Fruit fly (Drosophila melanogaster) whole organism, embryonic: Measurements from ENCODE around the gene CG33669.

Experiments
- Bdp1 ChIP-seq: fragments of 200-800 bp; sonication (Bioruptor generic); optimal IDR thresholded peaks from 3 replicates; lab custom pipeline; 2016; ENCODE audit warnings: missing biosample characterization, missing genetic modification characterization
- BtbVII ChIP-seq: fragments of 200-800 bp; sonication (Bioruptor generic); optimal IDR thresholded peaks from 3 replicates; lab custom pipeline; 2017; ENCODE audit warnings: missing biosample characterization, mild to moderate bottlenecking, missing genetic modification characterization
- CG12071 ChIP-seq: fragments of 200-800 bp; sonication (Bioruptor generic); optimal IDR thresholded peaks from 3 replicates; lab custom pipeline; 2018; ENCODE audit warnings: missing biosample characterization, mild to moderate bottlenecking, missing genetic modification characterization
- CG13296 ChIP-seq: fragments of 200-800 bp; sonication (Bioruptor generic); optimal IDR thresholded peaks from 3 replicates; lab custom pipeline; 2018; ENCODE audit warnings: missing biosample characterization, mild to moderate bottlenecking, missing genetic modification characterization
- CG15269 ChIP-seq: fragments of 200-800 bp; sonication (Bioruptor generic); optimal IDR thresholded peaks from 2 replicates; lab custom pipeline; 2018; ENCODE audit warnings: missing biosample characterization, mild to moderate bottlenecking, missing genetic modification characterization, moderate library complexity
- CG17829 ChIP-seq: fragments of 200-800 bp; optimal IDR thresholded peaks from 2 replicates; lab custom pipeline; 2019; ENCODE audit warnings: missing biosample characterization, mild to moderate bottlenecking, missing genetic modification characterization, moderate library complexity
- CG2202 ChIP-seq: fragments of 200-800 bp; sonication (Bioruptor generic); optimal IDR thresholded peaks from 2 replicates; lab custom pipeline; 2018; ENCODE audit warnings: missing biosample characterization, mild to moderate bottlenecking, missing genetic modification characterization
- CG30431 ChIP-seq: fragments of 200-800 bp; sonication (Bioruptor generic); optimal IDR thresholded peaks from 2 replicates; lab custom pipeline; 2017; ENCODE audit warnings: missing biosample characterization, missing genetic modification characterization
- CG31224 ChIP-seq: fragments of 200-800 bp; sonication (Bioruptor generic); IDR thresholded peaks from 2 replicates; pipeline ENCODE4 v1.3.6; 2022; ENCODE audit warnings: missing biosample characterization, missing genetic modification characterization
- CG5953 ChIP-seq: fragments of 200-800 bp; sonication (Bioruptor generic); IDR thresholded peaks from 2 replicates; pipeline ENCODE4 v1.3.6; 2022; ENCODE audit warnings: missing biosample characterization, missing genetic modification characterization
- CG6791 ChIP-seq: fragments of 200-800 bp; sonication (Bioruptor generic); IDR thresholded peaks from 3 replicates; pipeline ENCODE4 v1.3.6; 2022; ENCODE audit warnings: missing biosample characterization, missing genetic modification characterization; ENCODE audit not compliant: partially characterized antibody
- CG6854 ChIP-seq: fragments of 200-800 bp; sonication (Bioruptor generic); optimal IDR thresholded peaks from 3 replicates; lab custom pipeline; 2017; ENCODE audit warnings: missing biosample characterization, mild to moderate bottlenecking, missing genetic modification characterization
- CG7271 ChIP-seq: fragments of 200-800 bp; sonication (Bioruptor generic); optimal IDR thresholded peaks from 2 replicates; lab custom pipeline; 2018; ENCODE audit warnings: missing biosample characterization, mild to moderate bottlenecking, missing genetic modification characterization, moderate library complexity
- CG7357 ChIP-seq: fragments of 200-800 bp; sonication (Bioruptor generic); IDR thresholded peaks from 3 replicates; pipeline ENCODE4 v1.3.6; 2022; ENCODE audit warnings: missing biosample characterization, missing genetic modification characterization
- CG7556 ChIP-seq: fragments of 200-800 bp; sonication (Bioruptor generic); optimal IDR thresholded peaks from 2 replicates; lab custom pipeline; 2017; ENCODE audit warnings: missing biosample characterization, mild to moderate bottlenecking, missing genetic modification characterization
- CG7987 ChIP-seq: fragments of 200-800 bp; sonication (Bioruptor generic); optimal IDR thresholded peaks from 2 replicates; lab custom pipeline; 2018; ENCODE audit warnings: missing biosample characterization, mild to moderate bottlenecking, missing genetic modification characterization, moderate library complexity
- CG8359 ChIP-seq: fragments of 200-800 bp; sonication (Bioruptor generic); optimal IDR thresholded peaks from 2 replicates; lab custom pipeline; 2017; ENCODE audit warnings: missing biosample characterization, mild to moderate bottlenecking, missing genetic modification characterization, borderline replicate concordance
- CG9876 ChIP-seq: fragments of 200-800 bp; sonication (Bioruptor generic); optimal IDR thresholded peaks from 2 replicates; lab custom pipeline; 2016; ENCODE audit warnings: missing biosample characterization, missing genetic modification characterization
- CG9932 ChIP-seq: fragments of 200-800 bp; sonication (Bioruptor generic); IDR thresholded peaks from 2 replicates; pipeline ENCODE4 v1.3.6; 2022; ENCODE audit warnings: missing biosample characterization, missing genetic modification characterization
- Deaf1 ChIP-seq: fragments of 200-800 bp; optimal IDR thresholded peaks from 3 replicates; lab custom pipeline; 2019; ENCODE audit warnings: missing biosample characterization, mild to moderate bottlenecking, missing genetic modification characterization, moderate library complexity
- HLH4C ChIP-seq: fragments of 200-800 bp; sonication (Bioruptor generic); IDR thresholded peaks from 3 replicates; pipeline ENCODE4 v1.3.6; 2022; ENCODE audit warnings: missing biosample characterization, missing genetic modification characterization; ENCODE audit not compliant: partially characterized antibody
- Meics ChIP-seq: fragments of 200-800 bp; sonication (Bioruptor generic); optimal IDR thresholded peaks from 2 replicates; lab custom pipeline; 2017; ENCODE audit warnings: missing biosample characterization, mild to moderate bottlenecking, missing genetic modification characterization
- NC2α ChIP-seq: fragments of 200-800 bp; sonication (Bioruptor generic); optimal IDR thresholded peaks from 2 replicates; lab custom pipeline; 2016; ENCODE audit warnings: missing biosample characterization, missing genetic modification characterization
- NFAT ChIP-seq: fragments of 200-800 bp; sonication (Bioruptor generic); IDR thresholded peaks from 2 replicates; pipeline ENCODE4 v1.3.6; 2022; ENCODE audit warnings: missing biosample characterization, missing genetic modification characterization
- PHDP ChIP-seq: fragments of 200-800 bp; sonication (Bioruptor generic); optimal IDR thresholded peaks from 3 replicates; lab custom pipeline; 2018; ENCODE audit warnings: missing biosample characterization, mild to moderate bottlenecking, missing genetic modification characterization, moderate library complexity
- Vsx1 ChIP-seq: fragments of 200-800 bp; sonication (Bioruptor generic); optimal IDR thresholded peaks from 2 replicates; lab custom pipeline; 2017; ENCODE audit warnings: missing biosample characterization, mild to moderate bottlenecking, missing genetic modification characterization, missing genetic modification reagents
- ac ChIP-seq: fragments of 200-800 bp; sonication (Bioruptor generic); optimal IDR thresholded peaks from 3 replicates; lab custom pipeline; 2017; ENCODE audit warnings: missing biosample characterization, mild to moderate bottlenecking, missing genetic modification characterization
- ara ChIP-seq: fragments of 200-800 bp; sonication (Bioruptor generic); IDR thresholded peaks from 2 replicates; pipeline ENCODE4 v1.3.6; 2022; ENCODE audit warnings: missing biosample characterization, missing genetic modification characterization
- bowl ChIP-seq: fragments of 200-800 bp; sonication (Bioruptor generic); IDR thresholded peaks from 2 replicates; pipeline ENCODE4 v1.3.6; 2022; ENCODE audit warnings: missing biosample characterization, missing genetic modification characterization
- corto ChIP-seq: fragments of 200-800 bp; sonication (Bioruptor generic); optimal IDR thresholded peaks from 2 replicates; lab custom pipeline; 2016; ENCODE audit warnings: missing biosample characterization, mild to moderate bottlenecking, missing genetic modification characterization, moderate library complexity
- crc ChIP-seq: fragments of 200-800 bp; sonication (Bioruptor generic); optimal IDR thresholded peaks from 2 replicates; lab custom pipeline; 2016; ENCODE audit warnings: missing biosample characterization, missing genetic modification characterization
- cwo ChIP-seq: fragments of 200-800 bp; sonication (Bioruptor generic); optimal IDR thresholded peaks from 3 replicates; lab custom pipeline; 2017; ENCODE audit warnings: missing biosample characterization, missing genetic modification characterization, mild to moderate bottlenecking, moderate library complexity, missing genetic modification reagents
- dmrt99B ChIP-seq: fragments of 200-800 bp; sonication (Bioruptor generic); optimal IDR thresholded peaks from 2 replicates; lab custom pipeline; 2018; ENCODE audit warnings: missing biosample characterization, mild to moderate bottlenecking, missing genetic modification characterization, moderate library complexity
- en ChIP-seq: fragments of 200-800 bp; sonication (Bioruptor generic); optimal IDR thresholded peaks from 2 replicates; lab custom pipeline; 2016; ENCODE audit warnings: missing biosample characterization, missing genetic modification characterization
- her ChIP-seq: fragments of 200-800 bp; sonication (Bioruptor generic); optimal IDR thresholded peaks from 2 replicates; lab custom pipeline; 2016; ENCODE audit warnings: missing biosample characterization, missing genetic modification characterization
- hth ChIP-seq: fragments of >200 bp; optimal IDR thresholded peaks from 2 replicates; lab custom pipeline; 2017; ENCODE audit warnings: inconsistent platforms
- lola ChIP-seq, 3 experiments: fragments of >200 bp in 2 of 3; fragments of 200-800 bp in 1 of 3; sonication (Bioruptor generic) in 1 of 3; optimal IDR thresholded peaks; 2 replicates each; lab custom pipeline; 2017 to 2019; ENCODE audit warnings: missing biosample characterization in 3 of 3, missing genetic modification characterization in 3 of 3, mild to moderate bottlenecking in 1 of 3, moderate library complexity in 1 of 3
- nom ChIP-seq: fragments of 200-800 bp; sonication (Bioruptor generic); optimal IDR thresholded peaks from 2 replicates; lab custom pipeline; 2017; ENCODE audit warnings: missing biosample characterization, missing genetic modification characterization, mild to moderate bottlenecking, moderate library complexity, missing genetic modification reagents
- oc ChIP-seq: fragments of 200-800 bp; sonication (Bioruptor generic); optimal IDR thresholded peaks from 2 replicates; lab custom pipeline; 2018; ENCODE audit warnings: missing biosample characterization, mild to moderate bottlenecking, missing genetic modification characterization, moderate library complexity
- pita ChIP-seq: fragments of 200-800 bp; sonication (Bioruptor generic); optimal IDR thresholded peaks from 2 replicates; lab custom pipeline; 2017; ENCODE audit warnings: missing biosample characterization, mild to moderate bottlenecking, missing genetic modification characterization
- pros ChIP-seq: fragments of 200-800 bp; sonication (Bioruptor generic); optimal IDR thresholded peaks from 3 replicates; lab custom pipeline; 2019; ENCODE audit warnings: missing biosample characterization, mild to moderate bottlenecking, missing genetic modification characterization, moderate library complexity
- ranshi ChIP-seq: fragments of 200-800 bp; sonication (Bioruptor generic); IDR thresholded peaks from 2 replicates; pipeline ENCODE4 v1.3.6; 2022; ENCODE audit warnings: missing biosample characterization, missing genetic modification characterization
- sd ChIP-seq: fragments of 200-800 bp; sonication (Bioruptor generic); optimal IDR thresholded peaks from 3 replicates; lab custom pipeline; 2018; ENCODE audit warnings: missing biosample characterization, mild to moderate bottlenecking, missing genetic modification characterization, moderate library complexity
- sens ChIP-seq: fragments of 200-800 bp; sonication (Bioruptor generic); peaks from one replicate; lab custom pipeline; 2016; ENCODE audit warnings: missing biosample characterization, missing genetic modification characterization
- seq ChIP-seq: fragments of 200-800 bp; sonication (Bioruptor generic); IDR thresholded peaks from 2 replicates; pipeline ENCODE4 v1.3.6; 2022; ENCODE audit warnings: missing biosample characterization, missing genetic modification characterization
- shn ChIP-seq: fragments of 200-800 bp; sonication (Bioruptor generic); optimal IDR thresholded peaks from 3 replicates; lab custom pipeline; 2016; ENCODE audit warnings: missing biosample characterization, missing genetic modification characterization
- slbo ChIP-seq: fragments of 200-800 bp; sonication (Bioruptor generic); IDR thresholded peaks from 2 replicates; pipeline ENCODE4 v1.3.6; 2022; ENCODE audit warnings: missing biosample characterization, missing genetic modification characterization
- sna ChIP-seq: fragments of 200-800 bp; sonication (Bioruptor generic); IDR thresholded peaks from 2 replicates; pipeline ENCODE4 v1.3.6; 2022; ENCODE audit warnings: missing biosample characterization, missing genetic modification characterization; ENCODE audit not compliant: partially characterized antibody
- tin ChIP-seq: fragments of 200-800 bp; sonication (Bioruptor generic); optimal IDR thresholded peaks from 3 replicates; lab custom pipeline; 2016; ENCODE audit warnings: missing biosample characterization, missing genetic modification characterization
- vvl ChIP-seq: fragments of 200-800 bp; sonication (Bioruptor generic); IDR thresholded peaks from 2 replicates; pipeline ENCODE4 v1.3.6; 2022; ENCODE audit warnings: missing biosample characterization, missing genetic modification characterization
- zfh2 ChIP-seq: fragments of 200-800 bp; sonication (Bioruptor generic); optimal IDR thresholded peaks from 2 replicates; lab custom pipeline; 2016; ENCODE audit warnings: missing biosample characterization, missing genetic modification characterization

CG33669 gene

DNA sequence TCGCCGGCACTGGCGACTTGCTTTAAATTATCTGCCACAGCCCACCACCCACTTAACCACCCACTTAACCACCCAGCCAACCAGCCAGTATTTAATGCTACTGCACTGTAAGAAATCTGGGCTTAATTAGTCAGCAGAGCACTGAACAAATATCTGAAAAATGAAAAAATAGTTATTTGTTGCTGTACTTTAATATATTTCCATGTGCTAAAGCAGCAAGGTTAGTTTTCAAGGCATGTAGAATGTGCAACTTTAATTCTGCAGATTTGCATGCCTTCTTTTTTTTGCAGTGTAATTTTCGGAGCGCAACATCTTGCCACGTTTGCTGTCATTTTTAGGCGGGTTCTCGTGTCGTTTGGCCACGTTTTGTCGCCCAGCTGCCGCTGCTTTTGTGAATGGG lies 24.3 kb downstream of the CG33669 start (continued):
- TF ChIP-seq CG6791 (no peak), Deaf1 (tag; lab: Kevin White, UChicago) (peak; percentile 8), nom (GFP tag; lab: Kevin White, UChicago) (no peak), en (no peak), vvl (no peak), pita (no peak), slbo (GFP tag; lab: Robert Waterston, UW) (peak; percentile 68), CG17829 (tag; lab: Kevin White, UChicago) (peak; percentile 26), hth (no peak), pros (no peak), CG12071 (GFP tag; lab: Kevin White, UChicago) (peak; percentile 48), NFAT (GFP tag; lab: Robert Waterston, UW) (no peak), shn (GFP tag; lab: Kevin White, UChicago) (no peak), sens (GFP tag; lab: Kevin White, UChicago) (peak; percentile 82), BtbVII (peak; percentile 26), her (GFP tag; lab: Kevin White, UChicago) (peak; percentile 21), CG2202 (tag; lab: Kevin White, UChicago) (no peak), CG7987 (GFP tag; lab: Kevin White, UChicago) (no peak), tin (peak; percentile 49), Bdp1 (no peak), ac (GFP tag; lab: Kevin White, UChicago) (no peak), sna (no peak), zfh2 (peak; percentile 13), Vsx1 (GFP tag; lab: Kevin White, UChicago) (no peak), CG7271 (tag; lab: Kevin White, UChicago) (no peak), dmrt99B (tag; lab: Kevin White, UChicago) (peak; percentile 67), ara (peak; percentile 48; the same call in 1 of the 2 replicates), CG13296 (GFP tag; lab: Kevin White, UChicago) (peak; percentile 48), oc (tag; lab: Kevin White, UChicago) (no peak), lola (GFP tag; optimal IDR thresholded peaks at IDR 0.05; lab: Kevin White, UChicago) (no peak), CG15269 (tag; lab: Kevin White, UChicago) (peak; percentile 60), corto (GFP tag; lab: Kevin White, UChicago) (no peak), PHDP (tag; lab: Kevin White, UChicago) (peak; percentile 54), CG9876 (GFP tag; lab: Kevin White, UChicago) (no peak), CG30431 (GFP tag; lab: Kevin White, UChicago) (no peak), seq (peak; percentile 15; the same call in 1 of the 2 replicates), sd (tag; lab: Kevin White, UChicago) (no peak), NC2α (GFP tag; lab: Kevin White, UChicago) (no peak), CG6854 (GFP tag; lab: Kevin White, UChicago) (peak; percentile 24), ranshi (GFP tag; lab: Robert Waterston, UW) (peak; percentile 49; the same call in 1 of the 2 replicates), CG5953 (no peak), CG7357 (GFP tag; lab: Robert Waterston, UW) (no peak), cwo (peak; percentile 61), HLH4C (GFP tag; lab: Robert Waterston, UW) (no peak), CG7556 (GFP tag; lab: Kevin White, UChicago) (peak; percentile 65), CG31224 (no peak), CG9932 (GFP tag; lab: Robert Waterston, UW) (peak; percentile 40; the same call in 1 of the 2 replicates), CG8359 (no peak), Meics (GFP tag; lab: Kevin White, UChicago) (peak; percentile 64), crc (peak; percentile 16), bowl (GFP tag; lab: Robert Waterston, UW) (no peak)
